In the genomic region with DNA sequence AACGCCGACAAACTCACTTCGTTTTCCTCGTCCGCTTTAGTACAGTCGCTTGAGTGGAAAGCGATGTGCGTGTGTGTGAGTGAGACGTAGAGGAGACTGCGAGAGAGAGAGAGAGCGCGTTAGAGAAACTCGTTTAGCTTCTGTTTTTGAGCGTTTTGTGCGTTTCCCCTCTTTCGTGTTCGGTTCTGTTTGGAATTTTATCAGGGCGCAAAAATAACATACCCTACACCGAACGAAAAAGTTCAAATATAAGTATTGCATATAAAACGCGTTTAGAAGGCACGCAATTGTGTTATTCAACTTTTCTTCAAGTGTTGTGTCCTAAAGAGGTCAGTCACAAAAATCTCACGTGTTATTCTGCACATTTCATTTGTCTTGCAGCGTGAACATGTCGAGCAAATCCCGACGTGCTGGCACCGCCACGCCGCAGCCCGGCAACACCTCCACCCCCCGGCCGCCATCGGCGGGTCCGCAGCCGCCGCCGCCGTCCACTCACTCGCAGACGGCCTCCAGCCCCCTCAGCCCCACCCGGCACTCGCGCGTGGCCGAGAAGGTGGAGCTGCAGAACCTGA, we compare ENCODE assay signal across 2 fruit fly cellular contexts.
TF ChIP-seq lines count a peak whose summit lies in the region.

No protein-coding gene starts in this region.

TF ChIP-seq in whole organism, embryonic, 481 proteins besides CTCF, POLR2A, EP300 and RAD21 (continued from another document and continues in another):
- peak; percentile 21; the same call in 1 of the 2 replicates for TF ChIP-seq CG7372 (GFP tag; IDR thresholded peaks at IDR 0.05; lab: Robert Waterston, UW)
- peak; percentile 61 for TF ChIP-seq CG3281 (GFP tag; optimal IDR thresholded peaks at IDR 0.05; lab: Kevin White, UChicago)
- TF ChIP-seq CG2129 (GFP tag; IDR thresholded peaks at IDR 0.05; lab: Robert Waterston, UW; ENCODE audit: partially characterized antibody): no peak
- no peak for TF ChIP-seq prd (optimal IDR thresholded peaks at IDR 0.05; lab: Kevin White, UChicago)
- TF ChIP-seq prd (GFP tag; IDR thresholded peaks at IDR 0.05; lab: Robert Waterston, UW): peak; percentile 57
- TF ChIP-seq CG4404 (GFP tag; IDR thresholded peaks at IDR 0.05; lab: Robert Waterston, UW): 0 out of 2 replicates have a peak, but pooled peaks have one; percentile 23
- TF ChIP-seq danr (GFP tag; IDR thresholded peaks at IDR 0.05; lab: Robert Waterston, UW): peak; percentile 24; the same call in 1 of the 2 replicates
- peak; percentile 38 for TF ChIP-seq Nf-YC (tag; optimal IDR thresholded peaks at IDR 0.05; lab: Kevin White, UChicago)
- no peak; the same call in 1 of the 2 replicates for TF ChIP-seq Taf1 (GFP tag; IDR thresholded peaks at IDR 0.05; lab: Robert Waterston, UW)
- 0 out of 3 replicates have a peak, but pooled peaks have one; percentile 21 for TF ChIP-seq sr (GFP tag; IDR thresholded peaks at IDR 0.05; lab: Robert Waterston, UW)
- peak; percentile 47 for TF ChIP-seq CG2712 (tag; optimal IDR thresholded peaks at IDR 0.05; lab: Kevin White, UChicago)
- peak; percentile 30 for TF ChIP-seq al (GFP tag; IDR thresholded peaks at IDR 0.05; lab: Robert Waterston, UW)
- peak; percentile 38 for TF ChIP-seq tin (GFP tag; optimal IDR thresholded peaks at IDR 0.05; lab: Kevin White, UChicago)
- peak; percentile 54 for TF ChIP-seq Hmr (GFP tag; optimal IDR thresholded peaks at IDR 0.05; lab: Kevin White, UChicago)
- TF ChIP-seq CG42726 (GFP tag; IDR thresholded peaks at IDR 0.05; lab: Robert Waterston, UW; ENCODE audit: partially characterized antibody): peak; percentile 54; the same call in 1 of the 2 replicates
- TF ChIP-seq CG31388 (GFP tag; optimal IDR thresholded peaks at IDR 0.05; lab: Kevin White, UChicago): no peak
- TF ChIP-seq CG10543 (GFP tag; optimal IDR thresholded peaks at IDR 0.05; lab: Kevin White, UChicago): peak; percentile 45
- peak; percentile 70 for TF ChIP-seq CG32532 (GFP tag; IDR thresholded peaks at IDR 0.05; lab: Robert Waterston, UW)
- peak; percentile 53 for TF ChIP-seq CG12391 (tag; optimal IDR thresholded peaks at IDR 0.05; lab: Kevin White, UChicago)
- TF ChIP-seq CG16779 (GFP tag; IDR thresholded peaks at IDR 0.05; lab: Robert Waterston, UW): peak; percentile 70; the same call in 1 of the 2 replicates
- peak; percentile 37 for TF ChIP-seq ftz-f1 (GFP tag; optimal IDR thresholded peaks at IDR 0.05; lab: Kevin White, UChicago)
- TF ChIP-seq Dip3 (GFP tag; optimal IDR thresholded peaks at IDR 0.05; lab: Kevin White, UChicago): peak; percentile 0
- TF ChIP-seq Atf3 (GFP tag; optimal IDR thresholded peaks at IDR 0.05; lab: Kevin White, UChicago): no peak
- TF ChIP-seq Camta (GFP tag; optimal IDR thresholded peaks at IDR 0.05; lab: Kevin White, UChicago): no peak
- peak; percentile 44 for TF ChIP-seq Side (GFP tag; optimal IDR thresholded peaks at IDR 0.05; lab: Kevin White, UChicago)
- peak; percentile 70; the same call in 1 of the 3 replicates for TF ChIP-seq so (GFP tag; IDR thresholded peaks at IDR 0.05; lab: Robert Waterston, UW)
- TF ChIP-seq CG1602 (GFP tag; optimal IDR thresholded peaks at IDR 0.05; lab: Kevin White, UChicago): peak; percentile 11
- peak; percentile 4 for TF ChIP-seq CG9437 (GFP tag; optimal IDR thresholded peaks at IDR 0.05; lab: Kevin White, UChicago)
- TF ChIP-seq Adf1 (GFP tag; IDR thresholded peaks at IDR 0.05; lab: Robert Waterston, UW): peak; percentile 75
- peak; percentile 20 for TF ChIP-seq mirr (GFP tag; optimal IDR thresholded peaks at IDR 0.05; lab: Kevin White, UChicago)
- TF ChIP-seq CG6689 (GFP tag; IDR thresholded peaks at IDR 0.05; lab: Robert Waterston, UW): peak; percentile 46
- TF ChIP-seq HLH3B (GFP tag; IDR thresholded peaks at IDR 0.05; lab: Robert Waterston, UW): 0 out of 2 replicates have a peak, but pooled peaks have one; percentile 42
- TF ChIP-seq Sox100B (GFP tag; optimal IDR thresholded peaks at IDR 0.05; lab: Kevin White, UChicago): no peak
- peak; percentile 61 for TF ChIP-seq ind (GFP tag; optimal IDR thresholded peaks at IDR 0.05; lab: Kevin White, UChicago)
- no peak; the same call in 2 of the 3 replicates for TF ChIP-seq ken (GFP tag; IDR thresholded peaks at IDR 0.05; lab: Robert Waterston, UW)
- no peak for TF ChIP-seq wek (GFP tag; optimal IDR thresholded peaks at IDR 0.05; lab: Kevin White, UChicago)
- peak; percentile 53; the same call in 1 of the 3 replicates for TF ChIP-seq CG11093 (GFP tag; IDR thresholded peaks at IDR 0.05; lab: Robert Waterston, UW)
- peak; percentile 47 for TF ChIP-seq ATbp (GFP tag; optimal IDR thresholded peaks at IDR 0.05; lab: Kevin White, UChicago)
- TF ChIP-seq vvl (GFP tag; IDR thresholded peaks at IDR 0.05; lab: Robert Waterston, UW): peak; percentile 79
- no peak for TF ChIP-seq CG30020 (tag; optimal IDR thresholded peaks at IDR 0.05; lab: Kevin White, UChicago)
- peak in 1 of 2 experiments; percentile 11 for TF ChIP-seq chif (GFP tag; optimal IDR thresholded peaks at IDR 0.05; lab: Kevin White, UChicago)
- TF ChIP-seq fu2 (GFP tag; optimal IDR thresholded peaks at IDR 0.05; lab: Kevin White, UChicago): peak; percentile 15
- no peak for TF ChIP-seq pzg (GFP tag; optimal IDR thresholded peaks at IDR 0.05; lab: Kevin White, UChicago)
- no peak for TF ChIP-seq tup (GFP tag; optimal IDR thresholded peaks at IDR 0.05; lab: Kevin White, UChicago)
- peak; percentile 15 for TF ChIP-seq CG13624 (GFP tag; optimal IDR thresholded peaks at IDR 0.05; lab: Kevin White, UChicago)
- TF ChIP-seq CG16863 (GFP tag; optimal IDR thresholded peaks at IDR 0.05; lab: Kevin White, UChicago): peak; percentile 36
- peak; percentile 61 for TF ChIP-seq p53 (GFP tag; optimal IDR thresholded peaks at IDR 0.05; lab: Kevin White, UChicago)
- 0 out of 2 replicates have a peak, but pooled peaks have one; percentile 21 for TF ChIP-seq dimm (GFP tag; IDR thresholded peaks at IDR 0.05; lab: Robert Waterston, UW)
- no peak for TF ChIP-seq btn (GFP tag; optimal IDR thresholded peaks at IDR 0.05; lab: Kevin White, UChicago)
- TF ChIP-seq CG17328 (GFP tag; IDR thresholded peaks at IDR 0.05; lab: Robert Waterston, UW): peak; percentile 52
- no peak for TF ChIP-seq trh (GFP tag; optimal IDR thresholded peaks at IDR 0.05; lab: Kevin White, UChicago)
- no peak for TF ChIP-seq Stat92E (GFP tag; optimal IDR thresholded peaks at IDR 0.05; lab: Kevin White, UChicago)
- peak; percentile 49 for TF ChIP-seq CG13424 (tag; optimal IDR thresholded peaks at IDR 0.05; lab: Kevin White, UChicago)
- TF ChIP-seq nerfin-1 (tag; optimal IDR thresholded peaks at IDR 0.05; lab: Kevin White, UChicago): peak; percentile 26
- peak; percentile 58; the same call in 1 of the 2 replicates for TF ChIP-seq CG32767 (GFP tag; IDR thresholded peaks at IDR 0.05; lab: Robert Waterston, UW)
- TF ChIP-seq CG3726 (GFP tag; IDR thresholded peaks at IDR 0.05; lab: Robert Waterston, UW): 0 out of 3 replicates have a peak, but pooled peaks have one; percentile 29
- no peak for TF ChIP-seq CG15601 (tag; optimal IDR thresholded peaks at IDR 0.05; lab: Kevin White, UChicago)
- TF ChIP-seq CG34422 (GFP tag; IDR thresholded peaks at IDR 0.05; lab: Robert Waterston, UW): peak; percentile 86
- TF ChIP-seq CG30403 (GFP tag; optimal IDR thresholded peaks at IDR 0.05; lab: Kevin White, UChicago): peak; percentile 57

TF ChIP-seq in whole organism, prepupa, 60 proteins besides CTCF, POLR2A, EP300 and RAD21 (continued from another document):
- TF ChIP-seq CG11294 (GFP tag; IDR thresholded peaks at IDR 0.05; lab: Robert Waterston, UW) (0 out of 2 replicates have a peak, but pooled peaks have one; percentile 20), lz (GFP tag; optimal IDR thresholded peaks at IDR 0.05; lab: Kevin White, UChicago) (peak; percentile 28), Eip75B (GFP tag; optimal IDR thresholded peaks at IDR 0.05; lab: Kevin White, UChicago) (peak; percentile 51), salr (GFP tag; optimal IDR thresholded peaks at IDR 0.05; lab: Kevin White, UChicago) (no peak), Hr39 (GFP tag; optimal IDR thresholded peaks at IDR 0.05; lab: Kevin White, UChicago) (peak; percentile 32), Sox15 (GFP tag; optimal IDR thresholded peaks at IDR 0.05; lab: Kevin White, UChicago) (no peak), CG6163 (GFP tag; IDR thresholded peaks at IDR 0.05; lab: Robert Waterston, UW) (peak; percentile 55; the same call in 1 of the 3 replicates), eg (GFP tag; IDR thresholded peaks at IDR 0.05; lab: Robert Waterston, UW) (peak; percentile 76), Ets96B (tag; optimal IDR thresholded peaks at IDR 0.05; lab: Kevin White, UChicago) (peak; percentile 11), pdm3 (GFP tag; optimal IDR thresholded peaks at IDR 0.05; lab: Kevin White, UChicago) (peak; percentile 29), Sox14 (GFP tag; optimal IDR thresholded peaks at IDR 0.05; lab: Kevin White, UChicago) (no peak), achi (GFP tag; optimal IDR thresholded peaks at IDR 0.05; lab: Kevin White, UChicago) (no peak), fd59A (GFP tag; optimal IDR thresholded peaks at IDR 0.05; lab: Kevin White, UChicago) (no peak), svp (GFP tag; lab: Kevin White, UChicago) (peak; percentile 54), acj6 (GFP tag; optimal IDR thresholded peaks at IDR 0.05; lab: Kevin White, UChicago) (no peak), CG6276 (GFP tag; optimal IDR thresholded peaks at IDR 0.05; lab: Kevin White, UChicago) (no peak), CG9139 (GFP tag; optimal IDR thresholded peaks at IDR 0.05; lab: Kevin White, UChicago) (no peak), ss (GFP tag; optimal IDR thresholded peaks at IDR 0.05; lab: Kevin White, UChicago) (peak in 1 of 2 experiments; percentile 43), Gug (GFP tag; IDR thresholded peaks at IDR 0.05; lab: Robert Waterston, UW) (peak; percentile 34; the same call in 1 of the 2 replicates), CG8119 (GFP tag; IDR thresholded peaks at IDR 0.05; lab: Robert Waterston, UW) (peak; percentile 64; the same call in 2 of the 3 replicates), Eip78C (GFP tag; lab: Kevin White, UChicago) (peak; percentile 73), topi (GFP tag; optimal IDR thresholded peaks at IDR 0.05; lab: Kevin White, UChicago) (peak; percentile 3), Lpt (GFP tag; optimal IDR thresholded peaks at IDR 0.05; lab: Kevin White, UChicago) (peak; percentile 42)
